Worm (Caenorhabditis elegans): ENCODE measurements around the gene metl-18.

The metl-18 gene

ce11 chrIII:3456226-3456625, 30.7 kb downstream of the metl-18 start (continued):
- peak; percentile 66 to 95 (median 75) for TF ChIP-seq elt-3 (tag; optimal IDR thresholded peaks at IDR 0.05)
- peak; percentile 83 for TF ChIP-seq nhr-77 (tag; optimal IDR thresholded peaks at IDR 0.05)
- TF ChIP-seq egl-5 (tag; optimal IDR thresholded peaks at IDR 0.05): peak; percentile 93
- TF ChIP-seq fos-1 (tag; optimal IDR thresholded peaks at IDR 0.05): peak; percentile 77
- peak; percentile 99 for TF ChIP-seq lin-15B (tag; optimal IDR thresholded peaks at IDR 0.05)
- TF ChIP-seq zag-1 (tag; optimal IDR thresholded peaks at IDR 0.05): peak; percentile 80
- no peak for TF ChIP-seq ceh-9 (tag; optimal IDR thresholded peaks at IDR 0.05)
- no peak for TF ChIP-seq mml-1 (tag; optimal IDR thresholded peaks at IDR 0.05)
- no peak for TF ChIP-seq ztf-11 (tag; optimal IDR thresholded peaks at IDR 0.05)
- peak; percentile 94 for TF ChIP-seq lin-39 (tag; optimal IDR thresholded peaks at IDR 0.05)
- TF ChIP-seq fkh-10 (GFP tag; optimal IDR thresholded peaks at IDR 0.05): peak; percentile 90
- TF ChIP-seq jun-1 (tag; optimal IDR thresholded peaks at IDR 0.05): peak; percentile 96
- peak; percentile 91 for TF ChIP-seq snpc-4 (tag; optimal IDR thresholded peaks at IDR 0.05)
- TF ChIP-seq unc-39 (tag; optimal IDR thresholded peaks at IDR 0.05): peak; percentile 13

- peak; percentile 94 for TF ChIP-seq nhr-25 (tag; optimal IDR thresholded peaks at IDR 0.05)
- no peak for TF ChIP-seq daf-12 (tag; optimal IDR thresholded peaks at IDR 0.05)
- peak; percentile 83 for TF ChIP-seq nhr-77 (tag; optimal IDR thresholded peaks at IDR 0.05)
- peak; percentile 87 for TF ChIP-seq ceh-28 (tag; optimal IDR thresholded peaks at IDR 0.05)
- TF ChIP-seq lsy-12 (tag; optimal IDR thresholded peaks at IDR 0.05): peak; percentile 91
- TF ChIP-seq nhr-76 (tag; optimal IDR thresholded peaks at IDR 0.05): peak; percentile 70
- peak; percentile 95 for TF ChIP-seq pha-4 (tag; optimal IDR thresholded peaks at IDR 0.05)
- TF ChIP-seq sea-2 (GFP tag; optimal IDR thresholded peaks at IDR 0.05): no peak
- peak; percentile 53 for TF ChIP-seq egl-27 (tag; optimal IDR thresholded peaks at IDR 0.05)
- TF ChIP-seq unc-39 (tag; optimal IDR thresholded peaks at IDR 0.05): no peak
- peak in 1 of 2 experiments; percentile 30 for TF ChIP-seq eor-1 (tag; optimal IDR thresholded peaks at IDR 0.05)
- TF ChIP-seq fos-1 (tag; optimal IDR thresholded peaks at IDR 0.05): no peak
- no peak for TF ChIP-seq nhr-237 (tag; optimal IDR thresholded peaks at IDR 0.05)
- TF ChIP-seq nhr-43 (tag; optimal IDR thresholded peaks at IDR 0.05; ENCODE audit: poor library complexity, severe bottlenecking): peak; percentile 94
- peak; percentile 20 for TF ChIP-seq ZK546.5 (tag; optimal IDR thresholded peaks at IDR 0.05)
- peak; percentile 66 for TF ChIP-seq elt-2 (tag; optimal IDR thresholded peaks at IDR 0.05)
- peak; percentile 31 for TF ChIP-seq elt-1 (tag; optimal IDR thresholded peaks at IDR 0.05)
- TF ChIP-seq lin-15B (tag; optimal IDR thresholded peaks at IDR 0.05): peak; percentile 97
- no peak for TF ChIP-seq ztf-11 (tag; optimal IDR thresholded peaks at IDR 0.05)
- TF ChIP-seq nhr-12 (tag; optimal IDR thresholded peaks at IDR 0.05): no peak
- TF ChIP-seq nhr-11 (tag; optimal IDR thresholded peaks at IDR 0.05): peak; percentile 57
- TF ChIP-seq R02D3.7 (tag; optimal IDR thresholded peaks at IDR 0.05): peak; percentile 89
- TF ChIP-seq mml-1 (tag; optimal IDR thresholded peaks at IDR 0.05): no peak
- no peak for TF ChIP-seq aly-2 (tag; optimal IDR thresholded peaks at IDR 0.05)
- peak; percentile 28 for TF ChIP-seq ztf-4 (tag; optimal IDR thresholded peaks at IDR 0.05)
- peak; percentile 98 for TF ChIP-seq nhr-23 (tag; optimal IDR thresholded peaks at IDR 0.05)
- TF ChIP-seq unc-62 (GFP tag; optimal IDR thresholded peaks at IDR 0.05): peak; percentile 6
- no peak for TF ChIP-seq nhr-28 (tag; optimal IDR thresholded peaks at IDR 0.05)
- TF ChIP-seq pqm-1 (tag; optimal IDR thresholded peaks at IDR 0.05): peak; percentile 1
- peak; percentile 93 for TF ChIP-seq tbx-2 (tag; optimal IDR thresholded peaks at IDR 0.05)
- peak; percentile 95 for TF ChIP-seq nfya-1 (tag; optimal IDR thresholded peaks at IDR 0.05; ENCODE audit: insufficient read depth)
- no peak for TF ChIP-seq ceh-16 (tag; optimal IDR thresholded peaks at IDR 0.05)
- TF ChIP-seq ama-1 (optimal IDR thresholded peaks at IDR 0.05): peak; percentile 62
- TF ChIP-seq nhr-67 (tag; optimal IDR thresholded peaks at IDR 0.05): no peak
- TF ChIP-seq ceh-82 (tag; optimal IDR thresholded peaks at IDR 0.05): peak; percentile 83
- peak; percentile 71 for TF ChIP-seq skn-1 (tag; optimal IDR thresholded peaks at IDR 0.05)
- TF ChIP-seq fkh-10 (GFP tag; optimal IDR thresholded peaks at IDR 0.05): peak; percentile 89
- TF ChIP-seq elt-3 (tag; optimal IDR thresholded peaks at IDR 0.05): no peak
- TF ChIP-seq egl-5 (tag; optimal IDR thresholded peaks at IDR 0.05): peak; percentile 66
- TF ChIP-seq fkh-2 (tag; optimal IDR thresholded peaks at IDR 0.05): no peak
- peak; percentile 80 for TF ChIP-seq lin-39 (tag; optimal IDR thresholded peaks at IDR 0.05)
- TF ChIP-seq ceh-9 (tag; optimal IDR thresholded peaks at IDR 0.05): no peak
- TF ChIP-seq snpc-4 (tag; optimal IDR thresholded peaks at IDR 0.05): peak; percentile 86
- TF ChIP-seq mdl-1 (tag; optimal IDR thresholded peaks at IDR 0.05): no peak
- TF ChIP-seq hmg-11 (tag; optimal IDR thresholded peaks at IDR 0.05): peak; percentile 89
- peak; percentile 93 for TF ChIP-seq jun-1 (tag; optimal IDR thresholded peaks at IDR 0.05)
- TF ChIP-seq zag-1 (tag; optimal IDR thresholded peaks at IDR 0.05): peak; percentile 37
Observed at ce11 chrIII:3460061-3460460, 34.5 kb downstream of the metl-18 start, which contains the start of gene C34C12.8. C34C12.8 (plus strand) TSS chrIII:3460406.

Measured in whole organism, L3 larva.